Worm (Caenorhabditis elegans) whole organism, L2 larva: ENCODE results near the gene tsen-54.

Experiments
- F13H6.1 ChIP-seq: sonication (generic microtip); optimal IDR thresholded peaks from 2 replicates; lab custom pipeline; 2016; ENCODE audit warnings: missing genetic modification characterization, missing compliant biosample characterization
- R02D3.7 ChIP-seq: fragments of 150-350 bp; optimal IDR thresholded peaks from 2 replicates; lab custom pipeline; 2014; ENCODE audit warnings: missing biosample characterization, missing genetic modification characterization
- ZK546.5 ChIP-seq: sonication (generic microtip); optimal IDR thresholded peaks from 2 replicates; lab custom pipeline; 2017; ENCODE audit warnings: missing biosample characterization, missing genetic modification characterization
- alr-1 ChIP-seq: fragments of 150-350 bp; optimal IDR thresholded peaks from 2 replicates; lab custom pipeline; 2014; ENCODE audit warnings: missing biosample characterization, missing genetic modification characterization
- ama-1 ChIP-seq: fragments of 150-350 bp; optimal IDR thresholded peaks from 2 replicates; lab custom pipeline; 2018; ENCODE audit warnings: inconsistent platforms
- blmp-1 ChIP-seq: sonication (generic microtip); optimal IDR thresholded peaks from 2 replicates; lab custom pipeline; 2017; ENCODE audit warnings: missing genetic modification characterization, mild to moderate bottlenecking, missing compliant biosample characterization, antibody characterized with exemption, moderate library complexity; ENCODE audit not compliant: insufficient read depth
- ceh-16 ChIP-seq: fragments of 150-350 bp; optimal IDR thresholded peaks from 2 replicates; lab custom pipeline; 2014; ENCODE audit warnings: missing biosample characterization, missing genetic modification characterization
- ceh-82 ChIP-seq: fragments of 150-350 bp; optimal IDR thresholded peaks from 2 replicates; lab custom pipeline; 2014; ENCODE audit warnings: missing biosample characterization, missing genetic modification characterization
- crh-2 ChIP-seq: sonication (generic microtip); optimal IDR thresholded peaks from 2 replicates; lab custom pipeline; 2017; ENCODE audit warnings: missing biosample characterization, missing genetic modification characterization
- egl-27 ChIP-seq: sonication (generic microtip); optimal IDR thresholded peaks from 3 replicates; lab custom pipeline; 2017; ENCODE audit warnings: missing biosample characterization, missing genetic modification reagents, missing genetic modification characterization
- elt-1 ChIP-seq: fragments of 150-350 bp; optimal IDR thresholded peaks from 2 replicates; lab custom pipeline; 2014; ENCODE audit warnings: missing biosample characterization, missing genetic modification characterization
- lin-11 ChIP-seq: fragments of 150-350 bp; sonication (generic microtip); optimal IDR thresholded peaks from 2 replicates; lab custom pipeline; 2014; ENCODE audit warnings: missing biosample characterization, missing genetic modification characterization, inconsistent platforms, mixed read lengths
- lsy-2 ChIP-seq, 2 experiments: fragments of 150-350 bp in 1 of 2; sonication (generic microtip) in 1 of 2; optimal IDR thresholded peaks; 2 replicates each; lab custom pipeline; 2014 to 2017; ENCODE audit warnings: missing biosample characterization in 2 of 2, missing genetic modification characterization in 2 of 2
- mab-5 ChIP-seq: fragments of 150-350 bp; optimal IDR thresholded peaks from 2 replicates; lab custom pipeline; 2014; ENCODE audit warnings: missing biosample characterization, missing genetic modification characterization
- nhr-12 ChIP-seq: fragments of 150-350 bp; optimal IDR thresholded peaks from 2 replicates; lab custom pipeline; 2014; ENCODE audit warnings: missing biosample characterization, missing genetic modification characterization
- nhr-129 ChIP-seq: fragments of 150-350 bp; optimal IDR thresholded peaks from 2 replicates; lab custom pipeline; 2014; ENCODE audit warnings: missing biosample characterization, missing genetic modification characterization
- nhr-21 ChIP-seq: fragments of 150-350 bp; optimal IDR thresholded peaks from 2 replicates; lab custom pipeline; 2014; ENCODE audit warnings: missing biosample characterization, missing genetic modification characterization
- nhr-23 ChIP-seq: fragments of 150-350 bp; optimal IDR thresholded peaks from 2 replicates; lab custom pipeline; 2014; ENCODE audit warnings: missing biosample characterization, missing genetic modification reagents, missing genetic modification characterization
- nhr-25 ChIP-seq: fragments of 150-350 bp; sonication (generic microtip); optimal IDR thresholded peaks from 3 replicates; lab custom pipeline; 2014; ENCODE audit warnings: missing biosample characterization, missing genetic modification characterization
- nhr-6 ChIP-seq: fragments of 150-350 bp; optimal IDR thresholded peaks from 2 replicates; lab custom pipeline; 2014; ENCODE audit warnings: missing biosample characterization, missing genetic modification characterization
- nhr-77 ChIP-seq: fragments of 150-350 bp; optimal IDR thresholded peaks from 2 replicates; lab custom pipeline; 2014; ENCODE audit warnings: missing biosample characterization, missing genetic modification characterization
- peb-1 ChIP-seq: fragments of 150-350 bp; optimal IDR thresholded peaks from 2 replicates; lab custom pipeline; 2014; ENCODE audit warnings: missing biosample characterization, missing genetic modification characterization
- sem-4 ChIP-seq: fragments of 150-350 bp; optimal IDR thresholded peaks from 2 replicates; lab custom pipeline; 2014; ENCODE audit warnings: missing biosample characterization, missing genetic modification reagents, missing genetic modification characterization
- sma-3 ChIP-seq: sonication (generic microtip); optimal IDR thresholded peaks from 2 replicates; lab custom pipeline; 2016; ENCODE audit warnings: missing genetic modification reagents, missing genetic modification characterization, missing compliant biosample characterization
- unc-55 ChIP-seq: fragments of 150-350 bp; sonication (generic microtip); optimal IDR thresholded peaks from 3 replicates; lab custom pipeline; 2014; ENCODE audit warnings: missing biosample characterization, missing genetic modification reagents, missing genetic modification characterization
- zag-1 ChIP-seq: fragments of 150-350 bp; optimal IDR thresholded peaks from 2 replicates; lab custom pipeline; 2014; ENCODE audit warnings: missing biosample characterization, missing genetic modification characterization
- ztf-1 ChIP-seq: fragments of 200-800 bp; sonication (Bioruptor generic); conservative IDR thresholded peaks from 2 replicates; pipeline ENCODE4 v1.3.6; 2022; ENCODE audit warnings: missing genetic modification characterization, missing compliant biosample characterization
- ztf-4 ChIP-seq: fragments of 150-350 bp; optimal IDR thresholded peaks from 2 replicates; lab custom pipeline; 2014; ENCODE audit warnings: missing biosample characterization, missing genetic modification characterization

The tsen-54 gene

ce11 chrIV:1980961-1981446, 33.0 kb downstream of the tsen-54 start, which contains the start of gene Y76B12C.6:
Y76B12C.6 (plus strand) TSS chrIV:1981396.
- no peak for TF ChIP-seq ztf-4 (tag; lab: Kevin White, UChicago)
- no peak for TF ChIP-seq nhr-25 (tag; lab: Kevin White, UChicago)
- TF ChIP-seq nhr-21 (tag; lab: Kevin White, UChicago): no peak
- no peak for TF ChIP-seq egl-27 (tag; lab: Kevin White, UChicago)
- no peak for TF ChIP-seq ceh-16
- no peak for TF ChIP-seq ZK546.5 (tag; lab: Kevin White, UChicago)
- TF ChIP-seq sem-4 (tag; lab: Kevin White, UChicago): no peak
- peak in 1 of 2 experiments; percentile 7 for TF ChIP-seq lsy-2 (tag; optimal IDR thresholded peaks at IDR 0.05; lab: Kevin White, UChicago)
- TF ChIP-seq lin-11 (tag; lab: Kevin White, UChicago): peak; percentile 1
- peak; percentile 51 for TF ChIP-seq unc-55
- no peak for TF ChIP-seq nhr-12 (tag; lab: Kevin White, UChicago)
- TF ChIP-seq nhr-6 (tag; lab: Kevin White, UChicago): no peak
- peak; percentile 30 for TF ChIP-seq F13H6.1 (tag; lab: Kevin White, UChicago)
- no peak for TF ChIP-seq ama-1 (lab: Kevin White, UChicago)
- no peak for TF ChIP-seq blmp-1 (tag; lab: Kevin White, UChicago)
- TF ChIP-seq, all 48 proteins: peak for 4

ce11 chrIV:1990843-1991339, 42.9 kb downstream of the tsen-54 start:
- no peak for TF ChIP-seq ceh-82
- TF ChIP-seq peb-1 (tag; lab: Kevin White, UChicago): no peak
- TF ChIP-seq ztf-4 (tag; lab: Kevin White, UChicago): no peak

ce11 chrIV:1992789-1993188, 44.8 kb downstream of the tsen-54 start, which contains the start of gene xpc-1:
xpc-1 (plus strand) TSS chrIV:1993089.
- TF ChIP-seq zag-1 (tag; lab: Kevin White, UChicago) (no peak), ceh-82 (no peak), sma-3 (GFP tag; lab: Kevin White, UChicago) (no peak), mab-5 (tag; lab: Kevin White, UChicago) (no peak), ztf-1 (GFP tag; lab: Robert Waterston, UW) (no peak), alr-1 (tag; lab: Kevin White, UChicago) (no peak)

ce11 chrIV:1997762-1998161, 49.8 kb downstream of the tsen-54 start:
- no peak for TF ChIP-seq ztf-1 (GFP tag; lab: Robert Waterston, UW)

- TF ChIP-seq peb-1 (tag; lab: Kevin White, UChicago): no peak
- no peak for TF ChIP-seq elt-1 (tag; lab: Kevin White, UChicago)
- no peak for TF ChIP-seq nhr-129 (tag; lab: Kevin White, UChicago)
- no peak for TF ChIP-seq R02D3.7 (tag; lab: Kevin White, UChicago)
- no peak for TF ChIP-seq sem-4 (tag; lab: Kevin White, UChicago)
- no peak for TF ChIP-seq blmp-1 (tag; lab: Kevin White, UChicago)
- TF ChIP-seq ceh-16: no peak
- TF ChIP-seq nhr-23: no peak
- TF ChIP-seq alr-1 (tag; lab: Kevin White, UChicago): no peak
- no peak for TF ChIP-seq nhr-77 (tag; lab: Kevin White, UChicago)
- no peak for TF ChIP-seq lsy-2 (tag; optimal IDR thresholded peaks at IDR 0.05; lab: Kevin White, UChicago)
- TF ChIP-seq F13H6.1 (tag; lab: Kevin White, UChicago): no peak
- no peak for TF ChIP-seq crh-2
- no peak for TF ChIP-seq lin-11 (tag; lab: Kevin White, UChicago)
- no peak for TF ChIP-seq nhr-6 (tag; lab: Kevin White, UChicago)
These were observed 54.3 kb downstream of the tsen-54 start for ce11 chrIV:2002290-2002689.
